Fruit fly (Drosophila melanogaster) whole organism, embryonic: ENCODE results near the gene CG14327.

ENCODE experiments used
- Aef1 ChIP-seq: fragments of 200-800 bp; sonication (Bioruptor generic); IDR thresholded peaks from 3 replicates; pipeline ENCODE4 v1.3.6; 2022; ENCODE audit warnings: missing biosample characterization, missing genetic modification characterization
- Antp ChIP-seq: fragments of 200-800 bp; sonication (Bioruptor generic); optimal IDR thresholded peaks from 3 replicates; lab custom pipeline; 2016; ENCODE audit warnings: missing biosample characterization, missing genetic modification characterization
- CG10565 ChIP-seq: fragments of 200-800 bp; sonication (Bioruptor generic); optimal IDR thresholded peaks from 3 replicates; lab custom pipeline; 2016; ENCODE audit warnings: missing biosample characterization, mild to moderate bottlenecking, missing genetic modification characterization
- CG11093 ChIP-seq: fragments of 200-800 bp; sonication (Bioruptor generic); IDR thresholded peaks from 3 replicates; pipeline ENCODE4 v1.3.6; 2022; ENCODE audit warnings: missing biosample characterization, missing genetic modification characterization
- CG15073 ChIP-seq: fragments of 200-800 bp; sonication (Bioruptor generic); optimal IDR thresholded peaks from 2 replicates; lab custom pipeline; 2016; ENCODE audit warnings: missing biosample characterization, missing genetic modification characterization
- CG1603 ChIP-seq: fragments of 200-800 bp; sonication (Bioruptor generic); optimal IDR thresholded peaks from 2 replicates; lab custom pipeline; 2019; ENCODE audit warnings: missing biosample characterization, mild to moderate bottlenecking, missing genetic modification characterization, moderate library complexity
- CG17829 ChIP-seq: fragments of 200-800 bp; optimal IDR thresholded peaks from 2 replicates; lab custom pipeline; 2019; ENCODE audit warnings: missing biosample characterization, mild to moderate bottlenecking, missing genetic modification characterization, moderate library complexity
- CG17912 ChIP-seq: fragments of 200-800 bp; sonication (Bioruptor generic); optimal IDR thresholded peaks from 2 replicates; lab custom pipeline; 2018; ENCODE audit warnings: missing biosample characterization, mild to moderate bottlenecking, missing genetic modification characterization
- CG18262 ChIP-seq: fragments of 200-800 bp; optimal IDR thresholded peaks from 3 replicates; lab custom pipeline; 2019; ENCODE audit warnings: missing biosample characterization, mild to moderate bottlenecking, missing genetic modification characterization, moderate library complexity
- CG2120 ChIP-seq: fragments of 200-800 bp; sonication (Bioruptor generic); optimal IDR thresholded peaks from 3 replicates; lab custom pipeline; 2016; ENCODE audit warnings: missing biosample characterization, missing genetic modification characterization
- CG31441 ChIP-seq: fragments of 200-800 bp; sonication (Bioruptor generic); IDR thresholded peaks from 2 replicates; pipeline ENCODE4 v1.3.6; 2022; ENCODE audit warnings: missing biosample characterization, missing genetic modification characterization
- CG32767 ChIP-seq: fragments of 200-800 bp; sonication (Bioruptor generic); IDR thresholded peaks from 2 replicates; pipeline ENCODE4 v1.3.6; 2022; ENCODE audit warnings: missing biosample characterization, missing genetic modification characterization
- CG43689 ChIP-seq: fragments of 200-800 bp; sonication (Bioruptor generic); IDR thresholded peaks from 2 replicates; pipeline ENCODE4 v1.3.6; 2022; ENCODE audit warnings: missing biosample characterization, missing genetic modification characterization
- CG6654 ChIP-seq: fragments of 200-800 bp; sonication (Bioruptor generic); optimal IDR thresholded peaks from 2 replicates; lab custom pipeline; 2017; ENCODE audit warnings: missing biosample characterization, mild to moderate bottlenecking, missing genetic modification characterization
- CG6683 ChIP-seq: fragments of 200-800 bp; sonication (Bioruptor generic); optimal IDR thresholded peaks from 2 replicates; lab custom pipeline; 2017; ENCODE audit warnings: missing biosample characterization, mild to moderate bottlenecking, missing genetic modification characterization, missing genetic modification reagents
- CG7928 ChIP-seq: fragments of 200-800 bp; sonication (Bioruptor generic); optimal IDR thresholded peaks from 2 replicates; lab custom pipeline; 2017; ENCODE audit warnings: missing biosample characterization, mild to moderate bottlenecking, missing genetic modification characterization
- CG7987 ChIP-seq: fragments of 200-800 bp; sonication (Bioruptor generic); optimal IDR thresholded peaks from 2 replicates; lab custom pipeline; 2018; ENCODE audit warnings: missing biosample characterization, mild to moderate bottlenecking, missing genetic modification characterization, moderate library complexity
- CG9437 ChIP-seq: fragments of 200-800 bp; sonication (Bioruptor generic); optimal IDR thresholded peaks from 2 replicates; lab custom pipeline; 2018; ENCODE audit warnings: missing biosample characterization, mild to moderate bottlenecking, missing genetic modification characterization
- Camta ChIP-seq: fragments of 200-800 bp; sonication (Bioruptor generic); optimal IDR thresholded peaks from 2 replicates; lab custom pipeline; 2016; ENCODE audit warnings: missing biosample characterization, missing genetic modification characterization
- D ChIP-seq, 2 experiments: fragments of 200-800 bp in 1 of 2; fragments of >200 bp in 1 of 2; sonication (Bioruptor generic) in 1 of 2; optimal IDR thresholded peaks; 2 replicates in 1 of 2; 3 replicates in 1 of 2; lab custom pipeline; 2017; ENCODE audit warnings: mild to moderate bottlenecking in 1 of 2, missing biosample characterization in 1 of 2, missing genetic modification characterization in 1 of 2, missing genetic modification reagents in 1 of 2
- D19A ChIP-seq: fragments of 200-800 bp; optimal IDR thresholded peaks from 3 replicates; lab custom pipeline; 2019; ENCODE audit warnings: missing biosample characterization, mild to moderate bottlenecking, missing genetic modification characterization, moderate library complexity
- Deaf1 ChIP-seq: fragments of 200-800 bp; optimal IDR thresholded peaks from 3 replicates; lab custom pipeline; 2019; ENCODE audit warnings: missing biosample characterization, mild to moderate bottlenecking, missing genetic modification characterization, moderate library complexity
- E2f2 ChIP-seq: fragments of 200-800 bp; sonication (Bioruptor generic); IDR thresholded peaks from 2 replicates; pipeline ENCODE4 v1.3.6; 2022; ENCODE audit warnings: missing biosample characterization, missing genetic modification characterization
- Elba2 ChIP-seq: fragments of 200-800 bp; sonication (Bioruptor generic); optimal IDR thresholded peaks from 3 replicates; lab custom pipeline; 2016; ENCODE audit warnings: missing biosample characterization, missing genetic modification characterization
- Ets65A ChIP-seq: fragments of 200-800 bp; sonication (Bioruptor generic); peaks from one replicate; lab custom pipeline; 2016; ENCODE audit warnings: missing biosample characterization, missing genetic modification characterization
- Hmr ChIP-seq: fragments of 200-800 bp; sonication (Bioruptor generic); optimal IDR thresholded peaks from 3 replicates; lab custom pipeline; 2017; ENCODE audit warnings: mild to moderate bottlenecking, missing biosample characterization, missing genetic modification reagents, missing genetic modification characterization
- Hr78 ChIP-seq, 2 experiments: fragments of 200-800 bp in 1 of 2; fragments of >200 bp in 1 of 2; sonication (Bioruptor generic) in 1 of 2; optimal IDR thresholded peaks; 2 replicates each; lab custom pipeline; 2017 to 2019; ENCODE audit warnings: missing biosample characterization in 2 of 2, missing genetic modification characterization in 2 of 2, mild to moderate bottlenecking in 1 of 2, moderate library complexity in 1 of 2
- Kr ChIP-seq: fragments of 200-800 bp; sonication (Bioruptor generic); optimal IDR thresholded peaks from 2 replicates; lab custom pipeline; 2017; ENCODE audit warnings: missing biosample characterization, mild to moderate bottlenecking, missing genetic modification characterization
- Mrtf ChIP-seq: fragments of 200-800 bp; sonication (Bioruptor generic); IDR thresholded peaks from 3 replicates; pipeline ENCODE4 v1.3.6; 2022; ENCODE audit warnings: missing biosample characterization, missing genetic modification characterization
- Nf-YB ChIP-seq: fragments of 200-800 bp; sonication (Bioruptor generic); optimal IDR thresholded peaks from 3 replicates; lab custom pipeline; 2019; ENCODE audit warnings: missing biosample characterization, mild to moderate bottlenecking, missing genetic modification characterization, moderate library complexity
- PHDP ChIP-seq: fragments of 200-800 bp; sonication (Bioruptor generic); optimal IDR thresholded peaks from 3 replicates; lab custom pipeline; 2018; ENCODE audit warnings: missing biosample characterization, mild to moderate bottlenecking, missing genetic modification characterization, moderate library complexity
- Pdp1 ChIP-seq, 2 experiments: fragments of 200-800 bp; sonication (Bioruptor generic); optimal IDR thresholded peaks; 3 replicates each; lab custom pipeline; 2016; ENCODE audit warnings: missing biosample characterization in 2 of 2, missing genetic modification characterization in 2 of 2, mild to moderate bottlenecking in 1 of 2, moderate library complexity in 1 of 2
- Rx ChIP-seq: fragments of 200-800 bp; sonication (Bioruptor generic); IDR thresholded peaks from 2 replicates; pipeline ENCODE4 v1.3.6; 2022; ENCODE audit warnings: missing biosample characterization, missing genetic modification characterization
- ato ChIP-seq: fragments of 200-800 bp; sonication (Bioruptor generic); IDR thresholded peaks from 2 replicates; pipeline ENCODE4 v1.3.6; 2022; ENCODE audit warnings: missing biosample characterization, missing genetic modification characterization; ENCODE audit not compliant: partially characterized antibody
- bab2 ChIP-seq: fragments of 200-800 bp; sonication (Bioruptor generic); optimal IDR thresholded peaks from 2 replicates; lab custom pipeline; 2016; ENCODE audit warnings: missing biosample characterization, missing genetic modification characterization
- esg ChIP-seq: fragments of 200-800 bp; sonication (Bioruptor generic); conservative IDR thresholded peaks from 2 replicates; pipeline ENCODE4 v1.3.6; 2022; ENCODE audit warnings: missing biosample characterization, missing genetic modification characterization
- fd102C ChIP-seq: fragments of 200-800 bp; sonication (Bioruptor generic); optimal IDR thresholded peaks from 2 replicates; lab custom pipeline; 2018; ENCODE audit warnings: missing biosample characterization, mild to moderate bottlenecking, missing genetic modification characterization, moderate library complexity
- fd3F ChIP-seq: fragments of 200-800 bp; sonication (Bioruptor generic); optimal IDR thresholded peaks from 2 replicates; lab custom pipeline; 2018; ENCODE audit warnings: missing biosample characterization, mild to moderate bottlenecking, missing genetic modification characterization, moderate library complexity
- gcm2 ChIP-seq: fragments of 200-800 bp; sonication (Bioruptor generic); optimal IDR thresholded peaks from 2 replicates; lab custom pipeline; 2016; ENCODE audit warnings: missing biosample characterization, missing genetic modification characterization
- klu ChIP-seq: fragments of 200-800 bp; sonication (Bioruptor generic); IDR thresholded peaks from 2 replicates; pipeline ENCODE4 v1.3.6; 2022; ENCODE audit warnings: missing biosample characterization, missing genetic modification characterization
- lmd ChIP-seq: fragments of 200-800 bp; sonication (Bioruptor generic); IDR thresholded peaks from 2 replicates; pipeline ENCODE4 v1.3.6; 2022; ENCODE audit warnings: missing biosample characterization, missing genetic modification characterization
- pfk ChIP-seq: fragments of 200-800 bp; sonication (Bioruptor generic); optimal IDR thresholded peaks from 2 replicates; lab custom pipeline; 2018; ENCODE audit warnings: missing biosample characterization, mild to moderate bottlenecking, missing genetic modification characterization, moderate library complexity
- pros ChIP-seq: fragments of 200-800 bp; sonication (Bioruptor generic); optimal IDR thresholded peaks from 3 replicates; lab custom pipeline; 2019; ENCODE audit warnings: missing biosample characterization, mild to moderate bottlenecking, missing genetic modification characterization, moderate library complexity
- sens-2 ChIP-seq: fragments of 200-800 bp; sonication (Bioruptor generic); IDR thresholded peaks from 2 replicates; pipeline ENCODE4 v1.3.6; 2022; ENCODE audit warnings: missing biosample characterization, missing genetic modification characterization
- sob ChIP-seq: fragments of 200-800 bp; sonication (Bioruptor generic); IDR thresholded peaks from 2 replicates; pipeline ENCODE4 v1.3.6; 2022; ENCODE audit warnings: missing biosample characterization, missing genetic modification characterization
- sqz ChIP-seq: fragments of 200-800 bp; sonication (Bioruptor generic); optimal IDR thresholded peaks from 3 replicates; lab custom pipeline; 2018; ENCODE audit warnings: missing biosample characterization, mild to moderate bottlenecking, missing genetic modification characterization
- tap ChIP-seq: fragments of 200-800 bp; optimal IDR thresholded peaks from 3 replicates; lab custom pipeline; 2019; ENCODE audit warnings: missing biosample characterization, mild to moderate bottlenecking, missing genetic modification characterization, moderate library complexity
- tna ChIP-seq: fragments of 200-800 bp; sonication (Bioruptor generic); IDR thresholded peaks from 2 replicates; pipeline ENCODE4 v1.3.6; 2022; ENCODE audit warnings: missing biosample characterization, missing genetic modification characterization; ENCODE audit not compliant: partially characterized antibody
- unpg ChIP-seq: fragments of 200-800 bp; sonication (Bioruptor generic); optimal IDR thresholded peaks from 3 replicates; lab custom pipeline; 2018; ENCODE audit warnings: missing biosample characterization, mild to moderate bottlenecking, missing genetic modification characterization, moderate library complexity
- vnd ChIP-seq: fragments of 200-800 bp; sonication (Bioruptor generic); IDR thresholded peaks from 3 replicates; pipeline ENCODE4 v1.3.6; 2022; ENCODE audit warnings: missing biosample characterization, missing genetic modification characterization; ENCODE audit not compliant: partially characterized antibody

The CG14327 gene

dm6 chr3R:17655040-17655439 is 41.5 kb downstream of the CG14327 start (continued):
- TF ChIP-seq CG6683 (no peak), CG6654 (GFP tag; lab: Kevin White, UChicago) (no peak), Elba2 (no peak), PHDP (tag; lab: Kevin White, UChicago) (peak; percentile 64), sqz (GFP tag; lab: Kevin White, UChicago) (peak; percentile 7), Rx (no peak), klu (GFP tag; lab: Robert Waterston, UW) (no peak), Ets65A (GFP tag; lab: Kevin White, UChicago) (no peak), CG7928 (GFP tag; lab: Kevin White, UChicago) (no peak), fd3F (GFP tag; lab: Kevin White, UChicago) (no peak), CG15073 (GFP tag; lab: Kevin White, UChicago) (no peak), D (optimal IDR thresholded peaks at IDR 0.05; lab: Kevin White, UChicago) (no peak), D (GFP tag; optimal IDR thresholded peaks at IDR 0.05; lab: Kevin White, UChicago) (peak; percentile 3), CG2120 (GFP tag; lab: Kevin White, UChicago) (no peak), fd102C (GFP tag; lab: Kevin White, UChicago) (peak; percentile 82), ato (GFP tag; lab: Robert Waterston, UW) (no peak), Mrtf (GFP tag; lab: Robert Waterston, UW) (no peak), lmd (GFP tag; lab: Robert Waterston, UW) (no peak), Hr78 (GFP tag; optimal IDR thresholded peaks at IDR 0.05; lab: Kevin White, UChicago) (no peak), CG18262 (tag; lab: Kevin White, UChicago) (peak; percentile 5), D19A (tag; lab: Kevin White, UChicago) (no peak), Kr (GFP tag; lab: Kevin White, UChicago) (no peak), CG32767 (GFP tag; lab: Robert Waterston, UW) (no peak), Pdp1 (GFP tag; optimal IDR thresholded peaks at IDR 0.05; lab: Kevin White, UChicago) (no peak), bab2 (GFP tag; lab: Kevin White, UChicago) (no peak), CG11093 (GFP tag; lab: Robert Waterston, UW) (no peak), CG43689 (GFP tag; lab: Robert Waterston, UW) (no peak), E2f2 (GFP tag; lab: Robert Waterston, UW) (no peak), Hmr (GFP tag; lab: Kevin White, UChicago) (no peak), CG1603 (peak; percentile 56), Aef1 (GFP tag; lab: Robert Waterston, UW) (no peak), Nf-YB (no peak), esg (GFP tag; lab: Robert Waterston, UW) (no peak), vnd (GFP tag; lab: Robert Waterston, UW) (no peak), CG17829 (tag; lab: Kevin White, UChicago) (no peak), CG10565 (GFP tag; lab: Kevin White, UChicago) (no peak), Camta (GFP tag; lab: Kevin White, UChicago) (no peak), CG7987 (GFP tag; lab: Kevin White, UChicago) (no peak), tap (peak; percentile 2), pfk (GFP tag; lab: Kevin White, UChicago) (no peak), Antp (GFP tag; lab: Kevin White, UChicago) (no peak), sob (GFP tag; lab: Robert Waterston, UW) (0 out of 2 replicates have a peak, but pooled peaks have one; percentile 18), pros (GFP tag; lab: Kevin White, UChicago) (no peak), CG31441 (0 out of 2 replicates have a peak, but pooled peaks have one; percentile 18), tna (GFP tag; lab: Robert Waterston, UW) (no peak), Deaf1 (tag; lab: Kevin White, UChicago) (no peak), CG17912 (GFP tag; lab: Kevin White, UChicago) (no peak), sens-2 (GFP tag; lab: Robert Waterston, UW) (0 out of 2 replicates have a peak, but pooled peaks have one; percentile 43), unpg (GFP tag; lab: Kevin White, UChicago) (peak; percentile 57), CG9437 (GFP tag; lab: Kevin White, UChicago) (peak; percentile 1), gcm2 (GFP tag; lab: Kevin White, UChicago) (no peak)
